Fruit fly (Drosophila melanogaster) whole organism, wandering third instar larva: ENCODE data around the gene Sf3b6.

Experiments
- Abd-B ChIP-seq: fragments of >200 bp; optimal IDR thresholded peaks from 2 replicates; lab custom pipeline; 2017; ENCODE audit warnings: missing biosample characterization, missing genetic modification characterization
- CG32264 ChIP-seq: fragments of 200-800 bp; sonication (Bioruptor generic); optimal IDR thresholded peaks from 2 replicates; lab custom pipeline; 2016; ENCODE audit warnings: missing biosample characterization, missing genetic modification characterization
- CrebA ChIP-seq: fragments of 200-800 bp; sonication (Bioruptor generic); optimal IDR thresholded peaks from 2 replicates; lab custom pipeline; 2016; ENCODE audit warnings: missing biosample characterization, mild to moderate bottlenecking, missing genetic modification characterization, borderline replicate concordance
- Dfd ChIP-seq: fragments of >200 bp; optimal IDR thresholded peaks from 2 replicates; lab custom pipeline; 2017; ENCODE audit warnings: missing biosample characterization, missing genetic modification characterization
- Dif ChIP-seq: fragments of 200-275, 200-300 bp; sonication (Bioruptor generic); optimal IDR thresholded peaks from 2 replicates; lab custom pipeline; 2018; ENCODE audit warnings: missing biosample characterization, missing genetic modification characterization; ENCODE audit not compliant: partially characterized antibody
- GATAd ChIP-seq: sonication (Bioruptor generic); optimal IDR thresholded peaks from 2 replicates; lab custom pipeline; 2016; ENCODE audit warnings: missing biosample characterization, missing genetic modification characterization
- HLH106 ChIP-seq: fragments of 200-800 bp; optimal IDR thresholded peaks from 3 replicates; lab custom pipeline; 2019; ENCODE audit warnings: missing biosample characterization, mild to moderate bottlenecking, missing genetic modification characterization, moderate library complexity
- Hnf4 ChIP-seq: fragments of 200-800 bp; sonication (Bioruptor generic); optimal IDR thresholded peaks from 2 replicates; lab custom pipeline; 2016; ENCODE audit warnings: missing biosample characterization, mild to moderate bottlenecking, missing genetic modification characterization
- Hr78 ChIP-seq: fragments of >200 bp; optimal IDR thresholded peaks from 2 replicates; lab custom pipeline; 2017; ENCODE audit warnings: missing biosample characterization, missing genetic modification characterization
- Hr83 ChIP-seq: fragments of 200-300 bp; sonication (Bioruptor generic); optimal IDR thresholded peaks from 2 replicates; lab custom pipeline; 2016; ENCODE audit warnings: missing biosample characterization, mild to moderate bottlenecking, missing genetic modification characterization, moderate library complexity; ENCODE audit not compliant: poor library complexity, severe bottlenecking
- Jra ChIP-seq: sonication (Bioruptor generic); optimal IDR thresholded peaks from 2 replicates; lab custom pipeline; 2016; ENCODE audit warnings: missing biosample characterization, missing genetic modification characterization
- Mio ChIP-seq: sonication (Bioruptor generic); optimal IDR thresholded peaks from 2 replicates; lab custom pipeline; 2016; ENCODE audit warnings: missing biosample characterization, missing genetic modification characterization
- Myc ChIP-seq: fragments of >200 bp; optimal IDR thresholded peaks from 2 replicates; lab custom pipeline; 2017
- N ChIP-seq: fragments of >200 bp; optimal IDR thresholded peaks from 2 replicates; lab custom pipeline; 2018; ENCODE audit warnings: missing biosample characterization, missing external identifiers, missing genetic modification characterization
- OdsH ChIP-seq: fragments of 200-800 bp; sonication (Bioruptor generic); optimal IDR thresholded peaks from 2 replicates; lab custom pipeline; 2016; ENCODE audit warnings: missing biosample characterization, mild to moderate bottlenecking, missing genetic modification characterization
- Rel ChIP-seq, 2 experiments: fragments of 200-800 bp; sonication (Bioruptor generic) in 1 of 2; optimal IDR thresholded peaks; 2 replicates in 1 of 2; 3 replicates in 1 of 2; lab custom pipeline; 2016 to 2019; ENCODE audit warnings: mild to moderate bottlenecking in 2 of 2, missing biosample characterization in 2 of 2, missing genetic modification characterization in 2 of 2, moderate library complexity in 1 of 2
- Sp1 ChIP-seq: fragments of 200-800 bp; sonication (Bioruptor generic); optimal IDR thresholded peaks from 3 replicates; lab custom pipeline; 2019; ENCODE audit warnings: missing biosample characterization, mild to moderate bottlenecking, missing genetic modification characterization, moderate library complexity
- Vsx2 ChIP-seq: fragments of 200-300, 225-300 bp; sonication (Bioruptor generic); optimal IDR thresholded peaks from 2 replicates; lab custom pipeline; 2018; ENCODE audit warnings: missing biosample characterization, missing genetic modification characterization; ENCODE audit not compliant: partially characterized antibody
- br ChIP-seq: fragments of 200-800 bp; sonication (Bioruptor generic); optimal IDR thresholded peaks from 2 replicates; lab custom pipeline; 2016; ENCODE audit warnings: missing biosample characterization, missing genetic modification characterization
- brk ChIP-seq: fragments of 200-800 bp; sonication (Bioruptor generic); optimal IDR thresholded peaks from 2 replicates; lab custom pipeline; 2016; ENCODE audit warnings: missing biosample characterization, mild to moderate bottlenecking, missing genetic modification characterization
- dl ChIP-seq, 2 experiments: fragments of 175-275, 200-275 bp in 1 of 2; fragments of 200-275 bp in 1 of 2; sonication (Bioruptor generic); optimal IDR thresholded peaks; lab custom pipeline; 2018; ENCODE audit warnings: mild to moderate bottlenecking in 2 of 2, missing biosample characterization in 2 of 2, missing genetic modification characterization in 2 of 2, moderate library complexity in 2 of 2; ENCODE audit not compliant: partially characterized antibody in 2 of 2, insufficient read depth in 1 of 2
- dmrt93B ChIP-seq: fragments of 200-800 bp; sonication (Bioruptor generic); optimal IDR thresholded peaks from 2 replicates; lab custom pipeline; 2018; ENCODE audit warnings: missing biosample characterization, mild to moderate bottlenecking, missing genetic modification characterization
- dsf ChIP-seq: sonication (Bioruptor generic); optimal IDR thresholded peaks from 2 replicates; lab custom pipeline; 2016; ENCODE audit warnings: missing biosample characterization, missing genetic modification characterization, borderline replicate concordance
- ey ChIP-seq: fragments of 200-800 bp; sonication (Bioruptor generic); optimal IDR thresholded peaks from 2 replicates; lab custom pipeline; 2016; ENCODE audit warnings: missing biosample characterization, missing genetic modification characterization
- foxo ChIP-seq, 2 experiments: fragments of 200-800 bp; sonication (Bioruptor generic); optimal IDR thresholded peaks; 2 replicates in 1 of 2; 3 replicates in 1 of 2; lab custom pipeline; 2016 to 2017; ENCODE audit warnings: missing biosample characterization in 2 of 2, missing genetic modification characterization in 2 of 2
- fru ChIP-seq: fragments of 200-800 bp; sonication (Bioruptor generic); optimal IDR thresholded peaks from 3 replicates; lab custom pipeline; 2016; ENCODE audit warnings: missing biosample characterization, mild to moderate bottlenecking, missing genetic modification characterization
- h ChIP-seq: fragments of 200-800 bp; sonication (Bioruptor generic); optimal IDR thresholded peaks from 3 replicates; lab custom pipeline; 2016; ENCODE audit warnings: missing biosample characterization, mild to moderate bottlenecking, missing genetic modification characterization
- jim ChIP-seq: fragments of 175-275, 200-325 bp; sonication (Bioruptor generic); optimal IDR thresholded peaks from 2 replicates; lab custom pipeline; 2016; ENCODE audit warnings: missing biosample characterization, mild to moderate bottlenecking, missing genetic modification characterization
- lola ChIP-seq: fragments of >200 bp; optimal IDR thresholded peaks from 2 replicates; lab custom pipeline; 2017; ENCODE audit warnings: missing biosample characterization, missing genetic modification characterization
- pan ChIP-seq: fragments of >200 bp; optimal IDR thresholded peaks from 2 replicates; lab custom pipeline; 2017
- psq ChIP-seq: fragments of 200-800 bp; sonication (Bioruptor generic); optimal IDR thresholded peaks from 3 replicates; lab custom pipeline; 2017; ENCODE audit warnings: missing biosample characterization, mild to moderate bottlenecking, missing genetic modification characterization, moderate library complexity
- rgr ChIP-seq: fragments of 200-800 bp; sonication (Bioruptor generic); optimal IDR thresholded peaks from 3 replicates; lab custom pipeline; 2016; ENCODE audit warnings: missing biosample characterization, mild to moderate bottlenecking, missing genetic modification characterization
- sv ChIP-seq: fragments of 200-800 bp; sonication (Bioruptor generic); optimal IDR thresholded peaks from 3 replicates; lab custom pipeline; 2016; ENCODE audit warnings: missing biosample characterization, missing genetic modification characterization
- usp ChIP-seq: fragments of >200 bp; optimal IDR thresholded peaks from 2 replicates; lab custom pipeline; 2017; ENCODE audit warnings: missing biosample characterization, missing genetic modification characterization
- woc ChIP-seq: sonication (Bioruptor generic); optimal IDR thresholded peaks from 2 replicates; lab custom pipeline; 2016; ENCODE audit warnings: missing biosample characterization, mild to moderate bottlenecking, missing genetic modification characterization

Sf3b6 gene

DNA sequence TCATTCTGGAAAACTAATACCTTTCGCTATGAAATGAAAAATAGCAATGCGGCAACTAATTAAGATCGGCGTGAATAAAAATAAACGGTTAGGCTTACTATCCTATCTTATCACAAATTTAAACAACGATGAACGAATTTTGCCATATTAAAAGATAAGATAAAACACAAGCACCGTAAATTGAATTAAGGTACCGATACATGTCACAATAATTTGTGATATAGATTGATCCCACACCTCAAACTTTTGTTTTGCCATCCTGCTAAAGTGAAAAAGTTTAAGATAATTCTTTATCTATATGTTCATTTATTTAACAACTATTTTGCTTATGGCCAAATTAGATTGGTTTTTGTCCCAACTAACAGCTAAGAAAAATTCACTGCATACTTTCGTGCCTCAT lies 41.1 kb upstream of the Sf3b6 start, which contains the start of gene CG42714:
TSS of gene CG42714 (minus strand) at position 22 of the 400 bp plus-strand sequence.
- no peak for TF ChIP-seq brk (GFP tag; lab: Kevin White, UChicago)
- no peak for TF ChIP-seq Hnf4 (GFP tag; lab: Kevin White, UChicago)
- TF ChIP-seq dmrt93B, result no peak
- TF ChIP-seq woc (GFP tag; lab: Kevin White, UChicago), result no peak
- TF ChIP-seq Jra, result no peak
- no peak for TF ChIP-seq Abd-B (GFP tag; lab: Kevin White, UChicago)
- no peak for TF ChIP-seq Hr78
- no peak for TF ChIP-seq dsf (GFP tag; lab: Kevin White, UChicago)
- no peak for TF ChIP-seq usp (GFP tag; lab: Kevin White, UChicago)
- TF ChIP-seq Sp1, result no peak
- TF ChIP-seq rgr, result no peak
- no peak for TF ChIP-seq Mio
- TF ChIP-seq Myc (lab: Kevin White, UChicago), result no peak
- TF ChIP-seq br, result no peak

DNA sequence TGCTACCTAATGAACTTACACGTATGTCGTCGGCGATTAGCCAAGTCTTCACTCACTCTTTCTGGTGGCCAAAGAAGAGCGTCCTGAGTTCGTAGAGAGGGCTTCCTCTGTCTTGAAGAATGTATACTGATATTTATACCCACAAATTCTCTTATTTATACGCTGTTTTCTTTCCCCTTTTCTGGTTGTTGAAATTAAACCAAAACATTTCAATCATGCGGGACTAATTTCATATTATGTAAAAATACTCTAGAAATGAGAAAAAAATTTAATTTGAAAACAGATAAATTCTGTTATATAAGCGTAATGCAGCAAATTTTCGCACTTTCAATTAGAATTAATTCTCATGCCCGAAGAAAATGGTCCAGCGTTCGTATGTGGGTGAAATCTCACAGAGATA lies 40.3 kb upstream of the Sf3b6 start, which contains the start of gene BG642312:
TSS of gene BG642312 (minus strand) at position 101 of the 400 bp plus-strand sequence.
- no peak for TF ChIP-seq lola
- no peak for TF ChIP-seq Sp1
- no peak for TF ChIP-seq h (GFP tag; lab: Kevin White, UChicago)
- no peak for TF ChIP-seq Dif (GFP tag; lab: Kevin White, UChicago)
- TF ChIP-seq Vsx2 (GFP tag; lab: Kevin White, UChicago), result no peak
- TF ChIP-seq brk (GFP tag; lab: Kevin White, UChicago), result no peak
- TF ChIP-seq rgr, result no peak
- TF ChIP-seq Mio, result no peak
- TF ChIP-seq Rel (GFP tag; optimal IDR thresholded peaks at IDR 0.05; lab: Kevin White, UChicago), result no peak
- TF ChIP-seq Rel (tag; optimal IDR thresholded peaks at IDR 0.05; lab: Kevin White, UChicago), result no peak
- TF ChIP-seq CG32264 (GFP tag; lab: Kevin White, UChicago), result no peak
- no peak for TF ChIP-seq Hr83 (GFP tag; lab: Kevin White, UChicago)
- TF ChIP-seq jim (GFP tag; lab: Kevin White, UChicago), result no peak

DNA sequence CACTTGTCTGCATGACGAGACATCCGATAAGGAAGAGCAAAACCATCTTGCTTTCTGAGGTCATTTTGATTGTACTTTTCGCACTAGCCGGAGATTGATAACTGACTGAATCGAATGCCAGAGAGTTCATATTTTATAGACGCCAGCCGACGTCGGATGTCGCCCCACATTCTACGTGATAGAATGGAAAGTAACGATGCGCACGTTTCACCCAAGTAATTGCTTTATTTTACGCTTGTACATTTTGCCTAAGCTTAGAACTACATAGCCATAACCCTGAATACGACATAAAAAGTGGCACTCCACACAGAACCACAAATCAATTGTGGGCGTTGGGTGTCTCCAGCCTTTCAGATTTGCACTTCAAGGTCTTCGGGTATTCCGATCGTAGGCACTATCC lies 39.3 kb upstream of the Sf3b6 start, which contains the start of gene CG13299:
TSS of gene CG13299 (minus strand) at position 101 of the 400 bp plus-strand sequence.
- TF ChIP-seq HLH106 (tag; lab: Kevin White, UChicago), result no peak
- TF ChIP-seq woc (GFP tag; lab: Kevin White, UChicago), result no peak
- no peak for TF ChIP-seq rgr
- TF ChIP-seq br, result no peak
- no peak for TF ChIP-seq Sp1

DNA sequence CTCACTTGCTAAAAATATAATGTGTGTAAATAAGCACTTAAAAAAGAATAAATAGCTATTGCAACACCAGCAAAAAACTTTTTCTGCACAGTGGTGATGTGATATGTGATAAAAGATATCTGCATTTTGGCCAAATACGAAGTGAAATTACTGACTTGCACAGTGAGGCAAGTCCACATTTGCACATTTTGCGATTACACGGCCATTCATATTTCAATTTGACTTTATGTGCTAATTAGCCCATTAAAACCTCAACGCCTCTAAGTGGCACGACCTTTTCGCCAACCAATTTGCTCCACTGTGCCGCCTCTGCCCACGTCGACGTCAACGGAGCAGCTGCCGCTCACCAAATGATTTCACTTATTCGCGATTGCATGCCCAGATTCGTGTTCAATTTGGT lies 27.2 kb upstream of the Sf3b6 start, which contains the start of gene CG33946:
TSS of gene CG33946 (plus strand) at position 392 of the 400 bp plus-strand sequence.
- TF ChIP-seq GATAd, result no peak
- peak; percentile 17 for TF ChIP-seq OdsH
- peak in 1 of 2 experiments; percentile 54 for TF ChIP-seq foxo (GFP tag; optimal IDR thresholded peaks at IDR 0.05; lab: Kevin White, UChicago)
- no peak for TF ChIP-seq dl (GFP tag; optimal IDR thresholded peaks at IDR 0.05; lab: Kevin White, UChicago; ENCODE audit: insufficient read depth in 1 of 2, partially characterized antibody in 2 of 2)
- peak; percentile 30 for TF ChIP-seq HLH106 (tag; lab: Kevin White, UChicago)
- TF ChIP-seq psq (GFP tag; lab: Kevin White, UChicago), result peak; percentile 47
- peak; percentile 63 for TF ChIP-seq ey (GFP tag; lab: Kevin White, UChicago)
- TF ChIP-seq pan, result no peak
- TF ChIP-seq h (GFP tag; lab: Kevin White, UChicago), result peak; percentile 61
- no peak for TF ChIP-seq N
- TF ChIP-seq rgr, result peak; percentile 63
- TF ChIP-seq Sp1, result peak; percentile 2
- peak; percentile 35 for TF ChIP-seq dmrt93B
- TF ChIP-seq fru, result peak; percentile 36
- peak; percentile 23 for TF ChIP-seq br

DNA sequence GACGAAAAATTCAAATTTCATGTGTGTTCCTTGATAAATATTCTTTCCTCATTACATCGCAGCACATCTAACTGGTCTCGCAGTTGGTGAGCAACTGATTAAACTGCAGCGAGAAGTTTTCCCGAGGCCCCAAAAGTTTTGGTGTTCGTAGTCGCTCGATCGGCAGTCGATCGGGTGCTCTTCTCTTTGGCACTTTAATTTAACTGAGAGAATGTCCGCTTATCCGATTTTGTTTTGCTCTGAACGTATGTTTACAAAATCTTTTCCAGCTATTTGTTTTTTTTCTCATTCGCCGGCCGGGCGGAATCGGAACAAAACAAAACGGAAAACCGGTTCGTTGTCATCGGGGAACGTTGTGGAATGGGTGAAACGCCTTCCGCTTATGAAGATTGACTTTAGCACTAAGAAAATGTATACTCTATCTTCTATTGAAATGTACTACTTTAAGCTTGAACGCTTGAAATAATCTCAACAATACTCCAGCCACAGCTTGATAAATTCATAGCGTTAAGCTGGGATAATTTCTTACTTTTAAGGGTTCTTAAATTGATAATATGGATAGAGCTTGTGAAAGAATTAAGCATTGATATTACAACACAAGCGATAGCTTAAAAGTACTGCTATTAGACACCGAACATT lies 25.7 kb upstream of the Sf3b6 start:
- TF ChIP-seq Jra, result no peak
- peak; percentile 84 for TF ChIP-seq psq (GFP tag; lab: Kevin White, UChicago)
- no peak for TF ChIP-seq Myc (lab: Kevin White, UChicago)
- no peak for TF ChIP-seq GATAd
- no peak for TF ChIP-seq Mio
- TF ChIP-seq dl (GFP tag; optimal IDR thresholded peaks at IDR 0.05; lab: Kevin White, UChicago; ENCODE audit: insufficient read depth in 1 of 2, partially characterized antibody in 2 of 2), result peak in 1 of 2 experiments; percentile 23
- TF ChIP-seq sv (GFP tag; lab: Kevin White, UChicago), result no peak
- no peak for TF ChIP-seq Dif (GFP tag; lab: Kevin White, UChicago)
- TF ChIP-seq jim (GFP tag; lab: Kevin White, UChicago), result no peak
- no peak for TF ChIP-seq lola
- TF ChIP-seq foxo (GFP tag; optimal IDR thresholded peaks at IDR 0.05; lab: Kevin White, UChicago), result peak in 1 of 2 experiments; percentile 52
- TF ChIP-seq Dfd, result no peak
- TF ChIP-seq pan, result no peak
- peak; percentile 57 for TF ChIP-seq Rel (GFP tag; optimal IDR thresholded peaks at IDR 0.05; lab: Kevin White, UChicago)
- TF ChIP-seq Rel (tag; optimal IDR thresholded peaks at IDR 0.05; lab: Kevin White, UChicago), result no peak
- no peak for TF ChIP-seq br
- no peak for TF ChIP-seq OdsH
- TF ChIP-seq h (GFP tag; lab: Kevin White, UChicago), result no peak
- TF ChIP-seq dsf (GFP tag; lab: Kevin White, UChicago), result no peak
- no peak for TF ChIP-seq Hnf4 (GFP tag; lab: Kevin White, UChicago)
- no peak for TF ChIP-seq Sp1
- no peak for TF ChIP-seq woc (GFP tag; lab: Kevin White, UChicago)
- TF ChIP-seq ey (GFP tag; lab: Kevin White, UChicago), result no peak
- no peak for TF ChIP-seq HLH106 (tag; lab: Kevin White, UChicago)
- TF ChIP-seq Hr83 (GFP tag; lab: Kevin White, UChicago), result no peak
- TF ChIP-seq brk (GFP tag; lab: Kevin White, UChicago), result no peak
- no peak for TF ChIP-seq rgr
- peak; percentile 84 for TF ChIP-seq CrebA (GFP tag; lab: Kevin White, UChicago)
- no peak for TF ChIP-seq Vsx2 (GFP tag; lab: Kevin White, UChicago)
- no peak for TF ChIP-seq N
- TF ChIP-seq CG32264 (GFP tag; lab: Kevin White, UChicago), result no peak
